Worm (Caenorhabditis elegans) whole organism, young adult: Measurements from ENCODE around the gene sri-60.

Experiments
- B0019.2 ChIP-seq: fragments of 200-800 bp; sonication (Bioruptor generic); conservative IDR thresholded peaks from 2 replicates; pipeline ENCODE4 v1.3.6; 2022; ENCODE audit warnings: missing genetic modification reagents, missing genetic modification characterization, missing compliant biosample characterization
- C17E4.6 ChIP-seq: fragments of 200-800 bp; sonication (Bioruptor generic); IDR thresholded peaks from 2 replicates; pipeline ENCODE4 v1.3.6; 2022; ENCODE audit warnings: missing genetic modification reagents, missing genetic modification characterization, missing compliant biosample characterization
- D2030.7 ChIP-seq: fragments of 200-800 bp; sonication (Bioruptor generic); IDR thresholded peaks from 2 replicates; pipeline ENCODE4 v1.3.6; 2022; ENCODE audit warnings: missing genetic modification reagents, missing genetic modification characterization, missing compliant biosample characterization
- F10E7.11 ChIP-seq: sonication (generic microtip); optimal IDR thresholded peaks from 2 replicates; lab custom pipeline; 2017; ENCODE audit warnings: mild to moderate bottlenecking, missing genetic modification characterization, moderate library complexity, missing compliant biosample characterization
- F33H1.4 ChIP-seq: fragments of 200-800 bp; sonication (Bioruptor generic); IDR thresholded peaks from 2 replicates; pipeline ENCODE4 v1.3.6; 2022; ENCODE audit warnings: missing genetic modification reagents, missing genetic modification characterization, missing compliant biosample characterization
- F37B4.10 ChIP-seq: fragments of 200-800 bp; sonication (Bioruptor generic); IDR thresholded peaks from 2 replicates; pipeline ENCODE4 v1.3.6; 2022; ENCODE audit warnings: missing genetic modification characterization, missing compliant biosample characterization
- F49E8.2 ChIP-seq: sonication (generic microtip); optimal IDR thresholded peaks from 3 replicates; lab custom pipeline; 2017; ENCODE audit warnings: missing genetic modification characterization, mild to moderate bottlenecking, missing compliant biosample characterization, antibody characterized with exemption, moderate library complexity; ENCODE audit not compliant: insufficient read depth
- F57A8.1 ChIP-seq: fragments of 200-800 bp; sonication (Bioruptor generic); optimal IDR thresholded peaks from 2 replicates; lab custom pipeline; 2018; ENCODE audit warnings: mild to moderate bottlenecking, missing genetic modification characterization, moderate library complexity, missing compliant biosample characterization
- T07F8.4 ChIP-seq: sonication (generic microtip); optimal IDR thresholded peaks from 2 replicates; lab custom pipeline; 2016; ENCODE audit warnings: mild to moderate bottlenecking, missing genetic modification characterization, moderate library complexity, missing compliant biosample characterization
- Y53G8AR.9 ChIP-seq: fragments of 200-800 bp; sonication (Bioruptor generic); conservative IDR thresholded peaks from 2 replicates; pipeline ENCODE4 v1.3.6; 2022; ENCODE audit warnings: missing genetic modification reagents, missing genetic modification characterization, missing compliant biosample characterization
- Y56A3A.18 ChIP-seq: fragments of 200-800 bp; sonication (Bioruptor generic); IDR thresholded peaks from 2 replicates; pipeline ENCODE4 v1.3.6; 2022; ENCODE audit warnings: missing genetic modification reagents, missing genetic modification characterization, missing compliant biosample characterization
- Y67H2A.10 ChIP-seq: fragments of 200-800 bp; sonication (Bioruptor generic); conservative IDR thresholded peaks from 2 replicates; pipeline ENCODE4 v1.3.6; 2022; ENCODE audit warnings: missing genetic modification reagents, missing genetic modification characterization, missing compliant biosample characterization
- attf-3 ChIP-seq: fragments of 200-800 bp; sonication (Bioruptor generic); conservative IDR thresholded peaks from 2 replicates; pipeline ENCODE4 v1.3.6; 2022; ENCODE audit warnings: missing genetic modification reagents, missing genetic modification characterization, missing compliant biosample characterization
- attf-5 ChIP-seq: fragments of 200-800 bp; sonication (Bioruptor generic); optimal IDR thresholded peaks from 2 replicates; lab custom pipeline; 2018; ENCODE audit warnings: mild to moderate bottlenecking, missing genetic modification characterization, missing compliant biosample characterization
- bed-1 ChIP-seq: fragments of 200-800 bp; sonication (Bioruptor generic); IDR thresholded peaks from 2 replicates; pipeline ENCODE4 v1.3.6; 2022; ENCODE audit warnings: missing genetic modification reagents, missing genetic modification characterization, missing compliant biosample characterization
- bed-2 ChIP-seq: fragments of 200-800 bp; sonication (Bioruptor generic); IDR thresholded peaks from 2 replicates; pipeline ENCODE4 v1.3.6; 2022; ENCODE audit warnings: missing genetic modification reagents, missing genetic modification characterization, missing compliant biosample characterization
- ccch-3 ChIP-seq: fragments of 200-800 bp; sonication (Bioruptor generic); optimal IDR thresholded peaks from 2 replicates; lab custom pipeline; 2018; ENCODE audit warnings: mild to moderate bottlenecking, missing genetic modification characterization, missing compliant biosample characterization
- cebp-2 ChIP-seq: fragments of 200-800 bp; sonication (Bioruptor generic); IDR thresholded peaks from 2 replicates; pipeline ENCODE4 v1.3.6; 2022; ENCODE audit warnings: missing genetic modification characterization, missing compliant biosample characterization
- ceh-40 ChIP-seq: fragments of 200-800 bp; sonication (Bioruptor generic); IDR thresholded peaks from 2 replicates; pipeline ENCODE4 v1.3.6; 2022; ENCODE audit warnings: missing genetic modification characterization, missing compliant biosample characterization
- ceh-91 ChIP-seq: fragments of 200-800 bp; sonication (Bioruptor generic); IDR thresholded peaks from 2 replicates; pipeline ENCODE4 v1.3.6; 2022; ENCODE audit warnings: missing genetic modification reagents, missing genetic modification characterization, missing compliant biosample characterization
- dox-1 ChIP-seq: fragments of 200-800 bp; sonication (Bioruptor generic); IDR thresholded peaks from 2 replicates; pipeline ENCODE4 v1.3.6; 2022; ENCODE audit warnings: missing genetic modification reagents, missing genetic modification characterization, missing compliant biosample characterization
- dpl-1 ChIP-seq: fragments of 150-350 bp; optimal IDR thresholded peaks from 2 replicates; lab custom pipeline; 2014; ENCODE audit warnings: missing biosample characterization, missing genetic modification reagents, missing genetic modification characterization
- egl-18 ChIP-seq: fragments of 200-800 bp; sonication (Bioruptor generic); IDR thresholded peaks from 2 replicates; pipeline ENCODE4 v1.3.6; 2022; ENCODE audit warnings: missing genetic modification reagents, missing genetic modification characterization, missing compliant biosample characterization
- egl-44 ChIP-seq: fragments of 200-800 bp; sonication (Bioruptor generic); IDR thresholded peaks from 2 replicates; pipeline ENCODE4 v1.3.6; 2022; ENCODE audit warnings: missing genetic modification reagents, missing genetic modification characterization, missing compliant biosample characterization
- ekl-4 ChIP-seq: fragments of 200-800 bp; sonication (Bioruptor generic); IDR thresholded peaks from 2 replicates; pipeline ENCODE4 v1.3.6; 2022; ENCODE audit warnings: missing genetic modification reagents, missing genetic modification characterization, missing compliant biosample characterization
- fkh-3 ChIP-seq: sonication (generic microtip); optimal IDR thresholded peaks from 2 replicates; lab custom pipeline; 2016; ENCODE audit warnings: mild to moderate bottlenecking, missing genetic modification characterization, missing compliant biosample characterization
- hlh-26 ChIP-seq: fragments of 200-800 bp; sonication (Bioruptor generic); conservative IDR thresholded peaks from 2 replicates; pipeline ENCODE4 v1.3.6; 2022; ENCODE audit warnings: missing genetic modification reagents, missing genetic modification characterization, missing compliant biosample characterization
- hrde-1 ChIP-seq: sonication (generic microtip); optimal IDR thresholded peaks from 2 replicates; lab custom pipeline; 2016; ENCODE audit warnings: missing genetic modification characterization, mild to moderate bottlenecking, missing compliant biosample characterization, moderate library complexity, missing genotype, missing genetic modification reagents, borderline replicate concordance
- let-607 ChIP-seq, 2 experiments: fragments of 200-800 bp in 1 of 2; sonication (Bioruptor generic) in 1 of 2; sonication (generic microtip) in 1 of 2; optimal IDR thresholded peaks; 2 replicates each; lab custom pipeline; 2016 to 2018; ENCODE audit warnings: mild to moderate bottlenecking in 2 of 2, missing compliant biosample characterization in 2 of 2, missing genetic modification characterization in 2 of 2, moderate library complexity in 2 of 2, missing genotype in 1 of 2
- lin-26 ChIP-seq: fragments of 200-800 bp; sonication (Bioruptor generic); IDR thresholded peaks from 2 replicates; pipeline ENCODE4 v1.3.6; 2022; ENCODE audit warnings: missing genetic modification reagents, missing genetic modification characterization, missing compliant biosample characterization
- lir-1 ChIP-seq: fragments of 200-800 bp; sonication (Bioruptor generic); conservative IDR thresholded peaks from 2 replicates; pipeline ENCODE4 v1.3.6; 2022; ENCODE audit warnings: missing genetic modification reagents, missing genetic modification characterization, missing compliant biosample characterization
- madf-10 ChIP-seq: sonication (generic microtip); optimal IDR thresholded peaks from 2 replicates; lab custom pipeline; 2016; ENCODE audit warnings: mild to moderate bottlenecking, missing genetic modification characterization, missing compliant biosample characterization
- madf-3 ChIP-seq: fragments of 200-800 bp; sonication (Bioruptor generic); IDR thresholded peaks from 2 replicates; pipeline ENCODE4 v1.3.6; 2022; ENCODE audit warnings: missing genetic modification reagents, missing genetic modification characterization, missing compliant biosample characterization
- madf-6 ChIP-seq: fragments of 200-800 bp; sonication (Bioruptor generic); IDR thresholded peaks from 2 replicates; pipeline ENCODE4 v1.3.6; 2022; ENCODE audit warnings: missing genetic modification reagents, missing genetic modification characterization, missing compliant biosample characterization
- madf-8 ChIP-seq: fragments of 200-800 bp; sonication (Bioruptor generic); conservative IDR thresholded peaks from 2 replicates; pipeline ENCODE4 v1.3.6; 2022; ENCODE audit warnings: missing genetic modification reagents, missing genetic modification characterization, missing compliant biosample characterization
- mcd-1 ChIP-seq: fragments of 200-800 bp; sonication (Bioruptor generic); IDR thresholded peaks from 2 replicates; pipeline ENCODE4 v1.3.6; 2022; ENCODE audit warnings: missing genetic modification reagents, missing genetic modification characterization, missing compliant biosample characterization
- mel-28 ChIP-seq: sonication (generic microtip); optimal IDR thresholded peaks from 2 replicates; lab custom pipeline; 2016; ENCODE audit warnings: borderline replicate concordance, mild to moderate bottlenecking, missing genetic modification characterization, missing compliant biosample characterization
- nfya-2 ChIP-seq: fragments of 200-800 bp; sonication (Bioruptor generic); IDR thresholded peaks from 2 replicates; pipeline ENCODE4 v1.3.6; 2022; ENCODE audit warnings: missing genetic modification reagents, missing genetic modification characterization, missing compliant biosample characterization
- nfyb-1 ChIP-seq: fragments of 200-800 bp; sonication (Bioruptor generic); IDR thresholded peaks from 2 replicates; pipeline ENCODE4 v1.3.6; 2022; ENCODE audit warnings: missing genetic modification reagents, missing genetic modification characterization, missing compliant biosample characterization
- nhr-179 ChIP-seq: sonication (generic microtip); optimal IDR thresholded peaks from 2 replicates; lab custom pipeline; 2016; ENCODE audit warnings: mild to moderate bottlenecking, missing genetic modification characterization, missing compliant biosample characterization
- rec-8 ChIP-seq, 2 experiments: sonication (generic microtip); optimal IDR thresholded peaks; 2 replicates each; lab custom pipeline; 2016; ENCODE audit warnings: mild to moderate bottlenecking in 2 of 2, missing genetic modification characterization in 2 of 2, missing genetic modification reagents in 2 of 2, missing genotype in 2 of 2, missing biosample characterization in 1 of 2, missing compliant biosample characterization in 1 of 2, moderate library complexity in 1 of 2
- repo-1 ChIP-seq: sonication (generic microtip); optimal IDR thresholded peaks from 2 replicates; lab custom pipeline; 2017; ENCODE audit warnings: mild to moderate bottlenecking, missing genetic modification characterization, missing compliant biosample characterization
- snpc-4 ChIP-seq, 5 experiments: fragments of 150-350 bp in 1 of 5; sonication (generic microtip) in 4 of 5; optimal IDR thresholded peaks; 2 replicates each; lab custom pipeline; 2014 to 2018; ENCODE audit warnings: missing genetic modification characterization in 5 of 5, missing biosample characterization in 3 of 5, antibody characterized with exemption in 2 of 5, mild to moderate bottlenecking in 2 of 5, missing compliant biosample characterization in 2 of 5, missing genotype in 2 of 5, moderate library complexity in 2 of 5, missing genetic modification reagents in 1 of 5
- tlf-1 ChIP-seq: fragments of 200-800 bp; sonication (Bioruptor generic); optimal IDR thresholded peaks from 2 replicates; lab custom pipeline; 2018; ENCODE audit warnings: mild to moderate bottlenecking, missing genetic modification characterization, missing compliant biosample characterization
- unc-130 ChIP-seq: sonication (generic microtip); optimal IDR thresholded peaks from 2 replicates; lab custom pipeline; 2016; ENCODE audit warnings: missing genetic modification reagents, missing genetic modification characterization, missing compliant biosample characterization
- ztf-22 ChIP-seq: fragments of 200-800 bp; sonication (Bioruptor generic); optimal IDR thresholded peaks from 2 replicates; lab custom pipeline; 2018; ENCODE audit warnings: mild to moderate bottlenecking, missing genetic modification characterization, moderate library complexity, missing compliant biosample characterization
- ztf-28 ChIP-seq: fragments of 200-800 bp; sonication (Bioruptor generic); IDR thresholded peaks from 2 replicates; pipeline ENCODE4 v1.3.6; 2022; ENCODE audit warnings: missing genetic modification reagents, missing genetic modification characterization, missing compliant biosample characterization
- ztf-6 ChIP-seq: fragments of 200-800 bp; sonication (Bioruptor generic); IDR thresholded peaks from 2 replicates; pipeline ENCODE4 v1.3.6; 2022; ENCODE audit warnings: missing genetic modification reagents, missing genetic modification characterization, missing compliant biosample characterization

The sri-60 gene

ce11 chrII:2735644-2736043, 33.0 kb upstream of the sri-60 start (continued):
- no peak for TF ChIP-seq attf-5 (GFP tag; lab: Kevin White, UChicago)
- no peak for TF ChIP-seq ztf-6 (GFP tag; lab: Robert Waterston, UW)
- no peak for TF ChIP-seq madf-10 (tag; lab: Kevin White, UChicago)
- TF ChIP-seq repo-1 = no peak
- no peak for TF ChIP-seq hrde-1 (tag; lab: Kevin White, UChicago)
- peak; percentile 68 for TF ChIP-seq D2030.7 (GFP tag; lab: Robert Waterston, UW)
- no peak for TF ChIP-seq attf-3
- TF ChIP-seq madf-6 (GFP tag; lab: Robert Waterston, UW) = peak; percentile 53; the same call in 1 of the 2 replicates
- TF ChIP-seq B0019.2 (GFP tag; lab: Robert Waterston, UW) = no peak
- no peak for TF ChIP-seq Y67H2A.10
- no peak for TF ChIP-seq bed-2 (GFP tag; lab: Robert Waterston, UW)
- TF ChIP-seq F49E8.2 = no peak
- no peak for TF ChIP-seq nhr-179 (tag; lab: Kevin White, UChicago)
- TF ChIP-seq F33H1.4 (GFP tag; lab: Robert Waterston, UW) = no peak
- no peak for TF ChIP-seq mel-28 (tag; lab: Kevin White, UChicago)
- TF ChIP-seq mcd-1 (GFP tag; lab: Robert Waterston, UW) = peak; percentile 52; the same call in 1 of the 2 replicates
- TF ChIP-seq egl-44 = no peak
- no peak for TF ChIP-seq madf-8 (GFP tag; lab: Robert Waterston, UW)
- no peak for TF ChIP-seq ekl-4 (GFP tag; lab: Robert Waterston, UW)
- no peak for TF ChIP-seq C17E4.6 (GFP tag; lab: Robert Waterston, UW)
- no peak for TF ChIP-seq unc-130 (GFP tag; lab: Kevin White, UChicago)
- peak; percentile 68; the same call in 1 of the 2 replicates for TF ChIP-seq nfyb-1 (GFP tag; lab: Robert Waterston, UW)
- TF ChIP-seq F37B4.10 (GFP tag; lab: Robert Waterston, UW) = no peak
- TF ChIP-seq ccch-3 = no peak
- TF ChIP-seq Y53G8AR.9 (GFP tag; lab: Robert Waterston, UW) = no peak
- peak; percentile 76 for TF ChIP-seq lin-26 (GFP tag; lab: Robert Waterston, UW)
- no peak for TF ChIP-seq rec-8 (tag; optimal IDR thresholded peaks at IDR 0.05; lab: Kevin White, UChicago)
- no peak for TF ChIP-seq nfya-2 (GFP tag; lab: Robert Waterston, UW)
- TF ChIP-seq F57A8.1 (GFP tag; lab: Kevin White, UChicago) = no peak
- no peak for TF ChIP-seq ztf-22 (GFP tag; lab: Kevin White, UChicago)
- TF ChIP-seq dpl-1 (GFP tag; lab: Kevin White, UChicago) = no peak
- TF ChIP-seq dox-1 = no peak; the same call in 1 of the 2 replicates
- TF ChIP-seq cebp-2 (GFP tag; lab: Robert Waterston, UW) = peak; percentile 61; the same call in 1 of the 2 replicates
- TF ChIP-seq ceh-40 (GFP tag; lab: Robert Waterston, UW) = 0 out of 2 replicates have a peak, but pooled peaks have one; percentile 42
- no peak for TF ChIP-seq F10E7.11 (tag; lab: Kevin White, UChicago)
- TF ChIP-seq snpc-4 (GFP tag; optimal IDR thresholded peaks at IDR 0.05; lab: Kevin White, UChicago) = no peak
- peak in 2 of 4 experiments; percentile 2 to 20 for TF ChIP-seq snpc-4 (tag; optimal IDR thresholded peaks at IDR 0.05; lab: Kevin White, UChicago)
- TF ChIP-seq ztf-28 (GFP tag; lab: Robert Waterston, UW) = no peak
- TF ChIP-seq hlh-26 = no peak
- TF ChIP-seq let-607 (tag; optimal IDR thresholded peaks at IDR 0.05; lab: Kevin White, UChicago) = no peak
- TF ChIP-seq madf-3 (GFP tag; lab: Robert Waterston, UW) = no peak
- no peak for TF ChIP-seq tlf-1
- no peak for TF ChIP-seq egl-18
- TF ChIP-seq fkh-3 (tag; lab: Kevin White, UChicago) = no peak
- TF ChIP-seq ceh-91 (GFP tag; lab: Robert Waterston, UW) = no peak
- peak; percentile 39; the same call in 1 of the 2 replicates for TF ChIP-seq Y56A3A.18 (GFP tag; lab: Robert Waterston, UW)
- TF ChIP-seq lir-1 (GFP tag; lab: Robert Waterston, UW) = no peak
- no peak for TF ChIP-seq bed-1 (GFP tag; lab: Robert Waterston, UW)
- TF ChIP-seq T07F8.4 = no peak
